Worm (Caenorhabditis elegans) whole organism, L1 larva: Measurements from ENCODE around the gene T26G10.5.

ENCODE experiments used
- C04F5.9 ChIP-seq: sonication (generic microtip); optimal IDR thresholded peaks from 2 replicates; lab custom pipeline; 2016; ENCODE audit warnings: missing genetic modification characterization, missing compliant biosample characterization
- C16A3.4 ChIP-seq: fragments of 150-350 bp; optimal IDR thresholded peaks from 2 replicates; lab custom pipeline; 2014; ENCODE audit warnings: missing biosample characterization, missing genetic modification characterization
- C34B4.2 ChIP-seq: sonication (generic microtip); optimal IDR thresholded peaks from 2 replicates; lab custom pipeline; 2017; ENCODE audit warnings: mild to moderate bottlenecking, missing genetic modification characterization, missing compliant biosample characterization
- F16B12.6 ChIP-seq: fragments of 150-350 bp; optimal IDR thresholded peaks from 2 replicates; lab custom pipeline; 2014; ENCODE audit warnings: missing biosample characterization, missing genetic modification characterization
- aha-1 ChIP-seq: fragments of 150-350 bp; optimal IDR thresholded peaks from 2 replicates; lab custom pipeline; 2014; ENCODE audit warnings: missing biosample characterization, missing genetic modification characterization
- aly-2 ChIP-seq: fragments of 150-350 bp; optimal IDR thresholded peaks from 2 replicates; lab custom pipeline; 2014; ENCODE audit warnings: missing biosample characterization, missing genetic modification characterization
- ama-1 ChIP-seq: fragments of 150-350 bp; optimal IDR thresholded peaks from 2 replicates; lab custom pipeline; 2014
- blmp-1 ChIP-seq: fragments of 150-350 bp; optimal IDR thresholded peaks from 2 replicates; lab custom pipeline; 2014; ENCODE audit warnings: missing biosample characterization, missing genetic modification characterization
- ceh-63 ChIP-seq: fragments of 200-800 bp; sonication (Bioruptor generic); optimal IDR thresholded peaks from 2 replicates; lab custom pipeline; 2018; ENCODE audit warnings: mild to moderate bottlenecking, missing genetic modification characterization, missing compliant biosample characterization
- ces-1 ChIP-seq: fragments of 150-350 bp; optimal IDR thresholded peaks from 2 replicates; lab custom pipeline; 2014; ENCODE audit warnings: missing biosample characterization, missing genetic modification reagents, missing genetic modification characterization
- dpl-1 ChIP-seq, 3 experiments: fragments of 150-350 bp in 2 of 3; sonication (generic microtip) in 1 of 3; optimal IDR thresholded peaks; 2 replicates each; lab custom pipeline; 2014 to 2017; ENCODE audit warnings: missing biosample characterization in 3 of 3, missing genetic modification characterization in 3 of 3, missing genetic modification reagents in 3 of 3
- efl-1 ChIP-seq, 4 experiments: fragments of 150-350 bp; optimal IDR thresholded peaks in 3 of 4; peaks in 1 of 4; 1 replicate in 1 of 4; 2 replicates in 3 of 4; lab custom pipeline; 2014; ENCODE audit warnings: missing biosample characterization in 2 of 4, missing genetic modification characterization in 2 of 4, missing genetic modification reagents in 2 of 4
- elt-3 ChIP-seq, 6 experiments: fragments of 150-350 bp in 1 of 6; sonication (generic microtip); optimal IDR thresholded peaks; 2 replicates each; lab custom pipeline; 2017 to 2018; ENCODE audit warnings: missing biosample characterization in 6 of 6, missing genetic modification characterization in 6 of 6, inconsistent platforms in 1 of 6
- fkh-4 ChIP-seq: sonication (generic microtip); optimal IDR thresholded peaks from 2 replicates; lab custom pipeline; 2016; ENCODE audit warnings: missing compliant biosample characterization, missing genetic modification characterization, borderline replicate concordance
- lin-13 ChIP-seq: fragments of 150-350 bp; optimal IDR thresholded peaks from 2 replicates; lab custom pipeline; 2014; ENCODE audit warnings: missing biosample characterization, missing genetic modification reagents, missing genetic modification characterization
- lin-15B ChIP-seq: fragments of 150-350 bp; sonication (generic microtip); optimal IDR thresholded peaks from 3 replicates; lab custom pipeline; 2014; ENCODE audit warnings: missing biosample characterization, missing genetic modification characterization
- lin-35 ChIP-seq, 2 experiments: fragments of 150-350 bp; optimal IDR thresholded peaks; 2 replicates each; lab custom pipeline; 2014; ENCODE audit warnings: missing biosample characterization in 2 of 2, missing genetic modification characterization in 2 of 2, missing genetic modification reagents in 2 of 2
- lin-39 ChIP-seq: fragments of 150-350 bp; optimal IDR thresholded peaks from 2 replicates; lab custom pipeline; 2014; ENCODE audit warnings: missing biosample characterization, missing genetic modification reagents, missing genetic modification characterization
- lir-3 ChIP-seq: sonication (generic microtip); optimal IDR thresholded peaks from 2 replicates; lab custom pipeline; 2016; ENCODE audit warnings: mild to moderate bottlenecking, missing genetic modification characterization, moderate library complexity, missing compliant biosample characterization; ENCODE audit not compliant: poor library complexity
- lsy-2 ChIP-seq, 2 experiments: fragments of 150-350 bp; optimal IDR thresholded peaks; 2 replicates each; lab custom pipeline; 2014; ENCODE audit warnings: missing biosample characterization in 2 of 2, missing genetic modification characterization in 2 of 2
- mab-9 ChIP-seq: fragments of 200-800 bp; sonication (Bioruptor generic); IDR thresholded peaks from 2 replicates; pipeline ENCODE4 v1.3.6; 2022; ENCODE audit warnings: missing genetic modification reagents, missing genetic modification characterization, missing compliant biosample characterization
- mdl-1 ChIP-seq, 2 experiments: fragments of 150-350 bp; optimal IDR thresholded peaks; 2 replicates each; lab custom pipeline; 2014 to 2017; ENCODE audit warnings: missing biosample characterization in 2 of 2, missing genetic modification characterization in 2 of 2, inconsistent platforms in 1 of 2
- mep-1 ChIP-seq: fragments of 150-350 bp; optimal IDR thresholded peaks from 2 replicates; lab custom pipeline; 2014; ENCODE audit warnings: missing biosample characterization, missing genetic modification characterization
- nhr-11 ChIP-seq: fragments of 150-350 bp; optimal IDR thresholded peaks from 2 replicates; lab custom pipeline; 2014; ENCODE audit warnings: missing biosample characterization, missing genetic modification characterization
- nhr-19 ChIP-seq: fragments of 200-800 bp; sonication (Bioruptor generic); conservative IDR thresholded peaks from 2 replicates; pipeline ENCODE4 v1.3.6; 2022; ENCODE audit warnings: missing genetic modification characterization, missing compliant biosample characterization
- nhr-237 ChIP-seq: fragments of 150-350 bp; optimal IDR thresholded peaks from 2 replicates; lab custom pipeline; 2014; ENCODE audit warnings: missing biosample characterization, missing genetic modification characterization
- nhr-71 ChIP-seq: sonication (generic microtip); optimal IDR thresholded peaks from 2 replicates; lab custom pipeline; 2016; ENCODE audit warnings: mild to moderate bottlenecking, missing genetic modification characterization, moderate library complexity, missing compliant biosample characterization
- nhr-76 ChIP-seq: sonication (generic microtip); optimal IDR thresholded peaks from 2 replicates; lab custom pipeline; 2017; ENCODE audit warnings: missing biosample characterization, missing genetic modification characterization
- nhr-90 ChIP-seq: sonication (generic microtip); optimal IDR thresholded peaks from 2 replicates; lab custom pipeline; 2016; ENCODE audit warnings: mild to moderate bottlenecking, missing genetic modification characterization, missing compliant biosample characterization; ENCODE audit not compliant: poor library complexity
- rnt-1 ChIP-seq: sonication (generic microtip); optimal IDR thresholded peaks from 2 replicates; lab custom pipeline; 2016; ENCODE audit warnings: mild to moderate bottlenecking, missing genetic modification characterization, moderate library complexity, missing compliant biosample characterization
- skn-1 ChIP-seq: fragments of 150-350 bp; optimal IDR thresholded peaks from 2 replicates; lab custom pipeline; 2014; ENCODE audit warnings: missing biosample characterization, missing genetic modification characterization
- snpc-4 ChIP-seq: fragments of 150-350 bp; optimal IDR thresholded peaks from 2 replicates; lab custom pipeline; 2014; ENCODE audit warnings: missing biosample characterization, missing genetic modification characterization
- snu-23 ChIP-seq: sonication (generic microtip); optimal IDR thresholded peaks from 2 replicates; lab custom pipeline; 2016; ENCODE audit warnings: missing genetic modification characterization, missing compliant biosample characterization
- sox-4 ChIP-seq: sonication (generic microtip); optimal IDR thresholded peaks from 2 replicates; lab custom pipeline; 2016; ENCODE audit warnings: missing genetic modification characterization, missing compliant biosample characterization
- swsn-7 ChIP-seq: sonication (generic microtip); optimal IDR thresholded peaks from 2 replicates; lab custom pipeline; 2016; ENCODE audit warnings: missing genetic modification characterization, missing compliant biosample characterization
- unc-130 ChIP-seq: fragments of 150-350 bp; optimal IDR thresholded peaks from 2 replicates; lab custom pipeline; 2017; ENCODE audit warnings: missing biosample characterization, missing genetic modification characterization, inconsistent platforms
- unc-86 ChIP-seq: sonication (generic microtip); optimal IDR thresholded peaks from 2 replicates; lab custom pipeline; 2016; ENCODE audit warnings: missing genetic modification characterization, missing compliant biosample characterization
- zip-4 ChIP-seq: fragments of 200-800 bp; sonication (Bioruptor generic); optimal IDR thresholded peaks from 2 replicates; lab custom pipeline; 2018; ENCODE audit warnings: mild to moderate bottlenecking, missing genetic modification characterization, moderate library complexity, missing compliant biosample characterization
- ztf-11 ChIP-seq, 2 experiments: sonication (generic microtip); optimal IDR thresholded peaks; 2 replicates each; lab custom pipeline; 2016 to 2017; ENCODE audit warnings: missing genetic modification characterization in 2 of 2, missing biosample characterization in 1 of 2, missing compliant biosample characterization in 1 of 2

Gene T26G10.5

ce11 chrIII:9443417-9444027 lies 17.3 kb upstream of the T26G10.5 start, which contains the start of gene pir-2 (continued):
- TF ChIP-seq efl-1 (optimal IDR thresholded peaks at IDR 0.05; lab: Kevin White, UChicago) (peak; percentile 94 to 96), efl-1 (GFP tag; optimal IDR thresholded peaks at IDR 0.05 in 1 of 2; lab: Kevin White, UChicago) (peak; percentile 94 to 99), nhr-237 (tag; lab: Kevin White, UChicago) (peak; percentile 41), F16B12.6 (peak; percentile 68), lir-3 (tag; lab: Kevin White, UChicago) (peak; percentile 50), mep-1 (tag; lab: Kevin White, UChicago) (peak; percentile 89), nhr-71 (tag; lab: Kevin White, UChicago) (peak; percentile 91), lsy-2 (tag; optimal IDR thresholded peaks at IDR 0.05; lab: Kevin White, UChicago) (peak; percentile 92 to 96), mdl-1 (tag; optimal IDR thresholded peaks at IDR 0.05; lab: Kevin White, UChicago) (peak in 1 of 2 experiments; percentile 65), rnt-1 (peak; percentile 91), fkh-4 (no peak), aly-2 (tag; lab: Kevin White, UChicago) (no peak), ces-1 (GFP tag; lab: Kevin White, UChicago) (no peak), C16A3.4 (tag; lab: Kevin White, UChicago) (peak; percentile 84), skn-1 (tag; lab: Kevin White, UChicago) (peak; percentile 92), nhr-19 (GFP tag; lab: Robert Waterston, UW) (peak; percentile 85), nhr-76 (tag; lab: Kevin White, UChicago) (no peak), blmp-1 (tag; lab: Kevin White, UChicago) (peak; percentile 50), lin-35 (GFP tag; optimal IDR thresholded peaks at IDR 0.05; lab: Kevin White, UChicago) (peak; percentile 97), snu-23 (GFP tag; lab: Kevin White, UChicago) (peak; percentile 89), C34B4.2 (no peak), zip-4 (GFP tag; lab: Kevin White, UChicago) (peak; percentile 48), swsn-7 (peak; percentile 88), snpc-4 (tag; lab: Kevin White, UChicago) (peak; percentile 76), mab-9 (0 out of 2 replicates have a peak, but pooled peaks have one; percentile 56), lin-15B (tag; lab: Kevin White, UChicago) (peak; percentile 76), ztf-11 (tag; optimal IDR thresholded peaks at IDR 0.05; lab: Kevin White, UChicago) (peak in 1 of 2 experiments; percentile 57), C04F5.9 (peak; percentile 33), lin-13 (peak; percentile 77), dpl-1 (GFP tag; optimal IDR thresholded peaks at IDR 0.05; lab: Kevin White, UChicago) (peak; percentile 93 to 94 (median 94)), sox-4 (no peak), ceh-63 (GFP tag; lab: Kevin White, UChicago) (no peak), elt-3 (tag; optimal IDR thresholded peaks at IDR 0.05; lab: Kevin White, UChicago) (peak in 1 of 6 experiments; percentile 43), unc-130 (tag; lab: Kevin White, UChicago) (peak; percentile 68), aha-1 (tag; lab: Kevin White, UChicago) (peak; percentile 47)
- TF ChIP-seq, all 84 proteins: peak for 54

ce11 chrIII:9442846-9443245 lies 16.6 kb upstream of the T26G10.5 start:
- TF ChIP-seq lin-39 (tag; lab: Kevin White, UChicago), result no peak
- no peak for TF ChIP-seq swsn-7
- TF ChIP-seq ama-1 (lab: Kevin White, UChicago), result peak; percentile 36
- TF ChIP-seq, all 84 proteins: peak for 1

ce11 chrIII:9441133-9441532 lies 14.9 kb upstream of the T26G10.5 start, which contains the start of gene emb-30:
Gene emb-30, minus strand, starts transcription at chrIII:9441460.
- TF ChIP-seq nhr-11 (tag; lab: Kevin White, UChicago), result no peak
- TF ChIP-seq nhr-90 (tag; lab: Kevin White, UChicago), result peak; percentile 7
- no peak for TF ChIP-seq unc-86
- TF ChIP-seq ama-1 (lab: Kevin White, UChicago), result peak; percentile 52
